Fruit fly (Drosophila melanogaster) whole organism, prepupa: ENCODE data around the gene CG31195.

Experiments used
- CG10631 ChIP-seq: fragments of 200-800 bp; sonication (Bioruptor generic); optimal IDR thresholded peaks from 2 replicates; lab custom pipeline; 2016; ENCODE audit warnings: missing biosample characterization, missing genetic modification characterization
- CG10669 ChIP-seq: fragments of 200-800 bp; sonication (Bioruptor generic); optimal IDR thresholded peaks from 3 replicates; lab custom pipeline; 2018; ENCODE audit warnings: missing biosample characterization, mild to moderate bottlenecking, missing genetic modification characterization, moderate library complexity
- CG11294 ChIP-seq: fragments of 200-800 bp; sonication (Bioruptor generic); IDR thresholded peaks from 2 replicates; pipeline ENCODE4 v1.3.6; 2022; ENCODE audit warnings: missing biosample characterization, missing genetic modification characterization
- CG11762 ChIP-seq: fragments of 200-800 bp; sonication (Bioruptor generic); optimal IDR thresholded peaks from 3 replicates; lab custom pipeline; 2016; ENCODE audit warnings: missing biosample characterization, missing genetic modification characterization; ENCODE audit not compliant: insufficient read depth
- CG11902 ChIP-seq: fragments of 200-800 bp; sonication (Bioruptor generic); optimal IDR thresholded peaks from 3 replicates; lab custom pipeline; 2016; ENCODE audit warnings: missing biosample characterization, missing genetic modification characterization
- CG1621 ChIP-seq: fragments of 200-800 bp; sonication (Bioruptor generic); optimal IDR thresholded peaks from 3 replicates; lab custom pipeline; 2018; ENCODE audit warnings: missing biosample characterization, mild to moderate bottlenecking, missing genetic modification characterization
- CG34406 ChIP-seq: fragments of 200-800 bp; sonication (Bioruptor generic); optimal IDR thresholded peaks from 3 replicates; lab custom pipeline; 2016; ENCODE audit warnings: missing biosample characterization, missing genetic modification characterization
- CG3919 ChIP-seq: fragments of 200-800 bp; sonication (Bioruptor generic); optimal IDR thresholded peaks from 3 replicates; lab custom pipeline; 2016; ENCODE audit warnings: missing biosample characterization, missing genetic modification characterization
- CG4318 ChIP-seq: fragments of 200-800 bp; sonication (Bioruptor generic); optimal IDR thresholded peaks from 3 replicates; lab custom pipeline; 2017; ENCODE audit warnings: missing biosample characterization, mild to moderate bottlenecking, missing genetic modification characterization
- CG6163 ChIP-seq: fragments of 200-800 bp; sonication (Bioruptor generic); IDR thresholded peaks from 3 replicates; pipeline ENCODE4 v1.3.6; 2022; ENCODE audit warnings: missing biosample characterization, missing genetic modification characterization
- CG6276 ChIP-seq: fragments of 200-800 bp; sonication (Bioruptor generic); optimal IDR thresholded peaks from 2 replicates; lab custom pipeline; 2017; ENCODE audit warnings: missing biosample characterization, mild to moderate bottlenecking, missing genetic modification characterization
- CG6808 ChIP-seq: fragments of 200-800 bp; sonication (Bioruptor generic); optimal IDR thresholded peaks from 3 replicates; lab custom pipeline; 2017; ENCODE audit warnings: missing biosample characterization, missing genetic modification characterization, mild to moderate bottlenecking, moderate library complexity, missing genetic modification reagents
- CG6854 ChIP-seq: fragments of 200-800 bp; sonication (Bioruptor generic); optimal IDR thresholded peaks from 2 replicates; lab custom pipeline; 2017; ENCODE audit warnings: missing biosample characterization, mild to moderate bottlenecking, missing genetic modification characterization
- CG7368 ChIP-seq: fragments of 200-800 bp; sonication (Bioruptor generic); optimal IDR thresholded peaks from 3 replicates; lab custom pipeline; 2016; ENCODE audit warnings: missing biosample characterization, missing genetic modification characterization
- Eip75B ChIP-seq: fragments of 200-800 bp; sonication (Bioruptor generic); optimal IDR thresholded peaks from 3 replicates; lab custom pipeline; 2016; ENCODE audit warnings: missing biosample characterization, missing genetic modification characterization
- Eip78C ChIP-seq: fragments of 200-800 bp; sonication (Bioruptor generic); peaks from one replicate; lab custom pipeline; 2016; ENCODE audit warnings: missing biosample characterization, missing genetic modification characterization
- Eip93F ChIP-seq: fragments of 200-800 bp; sonication (Bioruptor generic); optimal IDR thresholded peaks from 2 replicates; lab custom pipeline; 2016; ENCODE audit warnings: missing biosample characterization, mild to moderate bottlenecking, missing genetic modification characterization
- Ets96B ChIP-seq: fragments of 200-800 bp; optimal IDR thresholded peaks from 2 replicates; lab custom pipeline; 2019; ENCODE audit warnings: missing biosample characterization, mild to moderate bottlenecking, missing genetic modification characterization, moderate library complexity
- Gug ChIP-seq: fragments of 200-800 bp; sonication (Bioruptor generic); IDR thresholded peaks from 2 replicates; pipeline ENCODE4 v1.3.6; 2022; ENCODE audit warnings: missing biosample characterization, missing genetic modification characterization
- Hr38 ChIP-seq: sonication (Bioruptor generic); optimal IDR thresholded peaks from 2 replicates; lab custom pipeline; 2016; ENCODE audit warnings: missing biosample characterization, missing genetic modification characterization
- Hr39 ChIP-seq: fragments of 200-800 bp; sonication (Bioruptor generic); optimal IDR thresholded peaks from 2 replicates; lab custom pipeline; 2016; ENCODE audit warnings: missing biosample characterization, missing genetic modification characterization
- Hr4 ChIP-seq: fragments of 200-800 bp; sonication (Bioruptor generic); optimal IDR thresholded peaks from 3 replicates; lab custom pipeline; 2016; ENCODE audit warnings: missing biosample characterization, missing genetic modification characterization
- Met ChIP-seq: fragments of 200-800 bp; sonication (Bioruptor generic); optimal IDR thresholded peaks from 3 replicates; lab custom pipeline; 2016; ENCODE audit warnings: missing biosample characterization, missing genetic modification characterization
- OdsH ChIP-seq: fragments of 200-800 bp; sonication (Bioruptor generic); optimal IDR thresholded peaks from 3 replicates; lab custom pipeline; 2016; ENCODE audit warnings: missing biosample characterization, missing genetic modification characterization
- Smox ChIP-seq: fragments of 200-800 bp; sonication (Bioruptor generic); optimal IDR thresholded peaks from 3 replicates; lab custom pipeline; 2016; ENCODE audit warnings: missing biosample characterization, missing genetic modification characterization
- achi ChIP-seq: fragments of 200-800 bp; sonication (Bioruptor generic); optimal IDR thresholded peaks from 3 replicates; lab custom pipeline; 2016; ENCODE audit warnings: missing biosample characterization, missing genetic modification characterization
- acj6 ChIP-seq: fragments of 200-800 bp; sonication (Bioruptor generic); optimal IDR thresholded peaks from 3 replicates; lab custom pipeline; 2016; ENCODE audit warnings: missing biosample characterization, missing genetic modification characterization
- dac ChIP-seq: fragments of 200-800 bp; sonication (Bioruptor generic); optimal IDR thresholded peaks from 2 replicates; lab custom pipeline; 2017; ENCODE audit warnings: missing biosample characterization, mild to moderate bottlenecking, missing genetic modification characterization
- dsx ChIP-seq: fragments of 200-800 bp; optimal IDR thresholded peaks from 3 replicates; lab custom pipeline; 2019; ENCODE audit warnings: missing biosample characterization, mild to moderate bottlenecking, missing genetic modification characterization, moderate library complexity; ENCODE audit not compliant: poor library complexity, severe bottlenecking
- esn ChIP-seq: fragments of 200-800 bp; sonication (Bioruptor generic); optimal IDR thresholded peaks from 2 replicates; lab custom pipeline; 2016; ENCODE audit warnings: missing biosample characterization, mild to moderate bottlenecking, missing genetic modification characterization, moderate library complexity
- fd59A ChIP-seq: fragments of 200-800 bp; sonication (Bioruptor generic); optimal IDR thresholded peaks from 2 replicates; lab custom pipeline; 2017; ENCODE audit warnings: missing biosample characterization, mild to moderate bottlenecking, missing genetic modification characterization, missing genetic modification reagents
- lz ChIP-seq: fragments of 200-800 bp; sonication (Bioruptor generic); optimal IDR thresholded peaks from 3 replicates; lab custom pipeline; 2016; ENCODE audit warnings: missing biosample characterization, missing genetic modification characterization
- net ChIP-seq: fragments of 200-800 bp; sonication (Bioruptor generic); optimal IDR thresholded peaks from 3 replicates; lab custom pipeline; 2016; ENCODE audit warnings: missing biosample characterization, missing genetic modification characterization
- pdm3 ChIP-seq: fragments of 200-800 bp; sonication (Bioruptor generic); optimal IDR thresholded peaks from 3 replicates; lab custom pipeline; 2016; ENCODE audit warnings: missing biosample characterization, missing genetic modification characterization
- salr ChIP-seq, 2 experiments: fragments of 200-800 bp; sonication (Bioruptor generic); optimal IDR thresholded peaks; 3 replicates each; lab custom pipeline; 2016 to 2018; ENCODE audit warnings: missing biosample characterization in 2 of 2, missing genetic modification characterization in 2 of 2, mild to moderate bottlenecking in 1 of 2
- svp ChIP-seq: fragments of 200-800 bp; sonication (Bioruptor generic); peaks from one replicate; lab custom pipeline; 2016; ENCODE audit warnings: missing biosample characterization, missing genetic modification characterization
- vri ChIP-seq: fragments of 200-800 bp; sonication (Bioruptor generic); optimal IDR thresholded peaks from 3 replicates; lab custom pipeline; 2016; ENCODE audit warnings: missing biosample characterization, mild to moderate bottlenecking, missing genetic modification characterization

The CG31195 gene

dm6 chr3R:20762175-20762795 lies at the start of gene CG31195:
TSS of gene CG31195 (minus strand) at chr3R:20762369.
- TF ChIP-seq achi (no peak), lz (GFP tag; lab: Kevin White, UChicago) (no peak), Hr4 (GFP tag; lab: Kevin White, UChicago) (no peak), CG4318 (GFP tag; lab: Kevin White, UChicago) (no peak), esn (GFP tag; lab: Kevin White, UChicago) (peak; percentile 30), CG6808 (GFP tag; lab: Kevin White, UChicago) (no peak), CG3919 (GFP tag; lab: Kevin White, UChicago) (no peak), CG34406 (GFP tag; lab: Kevin White, UChicago) (no peak), Hr38 (GFP tag; lab: Kevin White, UChicago) (no peak), Met (GFP tag; lab: Kevin White, UChicago) (no peak), CG11294 (GFP tag; lab: Robert Waterston, UW) (no peak), Eip78C (GFP tag; lab: Kevin White, UChicago) (no peak), dsx (GFP tag; lab: Kevin White, UChicago) (no peak), fd59A (GFP tag; lab: Kevin White, UChicago) (no peak), CG11902 (no peak), Eip93F (GFP tag; lab: Kevin White, UChicago) (peak; percentile 8), net (GFP tag; lab: Kevin White, UChicago) (no peak), Ets96B (tag; lab: Kevin White, UChicago) (no peak), svp (peak; percentile 65), Hr39 (GFP tag; lab: Kevin White, UChicago) (no peak), CG7368 (GFP tag; lab: Kevin White, UChicago) (no peak), OdsH (GFP tag; lab: Kevin White, UChicago) (no peak), Gug (GFP tag; lab: Robert Waterston, UW) (no peak), Eip75B (no peak), Smox (GFP tag; lab: Kevin White, UChicago) (no peak), CG6854 (GFP tag; lab: Kevin White, UChicago) (no peak), CG11762 (GFP tag; lab: Kevin White, UChicago) (no peak), salr (GFP tag; optimal IDR thresholded peaks at IDR 0.05; lab: Kevin White, UChicago) (no peak), pdm3 (GFP tag; lab: Kevin White, UChicago) (no peak), vri (GFP tag; lab: Kevin White, UChicago) (no peak), CG10631 (GFP tag; lab: Kevin White, UChicago) (peak; percentile 30), CG1621 (no peak), CG6276 (GFP tag; lab: Kevin White, UChicago) (no peak), acj6 (GFP tag; lab: Kevin White, UChicago) (peak; percentile 3)

dm6 chr3R:20802253-20802652 lies 40.1 kb upstream of the CG31195 start:
- TF ChIP-seq CG10669 (GFP tag; lab: Kevin White, UChicago), result no peak
- TF ChIP-seq fd59A (GFP tag; lab: Kevin White, UChicago), result no peak

dm6 chr3R:20796949-20797348 lies 34.8 kb upstream of the CG31195 start:
- TF ChIP-seq svp (peak; percentile 93), OdsH (GFP tag; lab: Kevin White, UChicago) (no peak)

dm6 chr3R:20791212-20791789 lies 29.1 kb upstream of the CG31195 start:
- TF ChIP-seq Smox (GFP tag; lab: Kevin White, UChicago) (no peak), svp (peak; percentile 57), CG6163 (GFP tag; lab: Robert Waterston, UW) (0 out of 3 replicates have a peak, but pooled peaks have one; percentile 29), dac (GFP tag; lab: Kevin White, UChicago) (no peak)
